Worm (Caenorhabditis elegans) whole organism, L4 larva: ENCODE measurements around the gene W09G10.9.
"Not testable (repeated sequence)": the region's sequence is repeated elsewhere in the genome, so short reads cannot be mapped to it uniquely, and the experiment has no call there.

Experiments
- D1046.2 ChIP-seq: fragments of 200-800 bp; sonication (Bioruptor generic); IDR thresholded peaks from 2 replicates; pipeline ENCODE4 v1.3.6; 2022; ENCODE audit warnings: missing genetic modification characterization, missing compliant biosample characterization
- F26F4.8 ChIP-seq: fragments of 200-800 bp; sonication (Bioruptor generic); conservative IDR thresholded peaks from 2 replicates; pipeline ENCODE4 v1.3.6; 2022; ENCODE audit warnings: missing genetic modification characterization, missing compliant biosample characterization
- Y48G9A.11 ChIP-seq: fragments of 200-800 bp; sonication (Bioruptor generic); IDR thresholded peaks from 2 replicates; pipeline ENCODE4 v1.3.6; 2022; ENCODE audit warnings: missing genetic modification reagents, missing genetic modification characterization, missing compliant biosample characterization
- ZK337.2 ChIP-seq: fragments of 200-800 bp; sonication (Bioruptor generic); IDR thresholded peaks from 2 replicates; pipeline ENCODE4 v1.3.6; 2022; ENCODE audit warnings: missing genetic modification reagents, missing genetic modification characterization, missing compliant biosample characterization
- aha-1 ChIP-seq: fragments of 150-350 bp; peaks from one replicate; lab custom pipeline; 2014; ENCODE audit warnings: missing biosample characterization, missing genetic modification characterization
- arid-1 ChIP-seq: fragments of 200-800 bp; sonication (Bioruptor generic); conservative IDR thresholded peaks from 2 replicates; pipeline ENCODE4 v1.3.6; 2022; ENCODE audit warnings: missing genetic modification reagents, missing genetic modification characterization, missing compliant biosample characterization
- ceh-20 ChIP-seq: fragments of 200-800 bp; sonication (Bioruptor generic); IDR thresholded peaks from 2 replicates; pipeline ENCODE4 v1.3.6; 2022; ENCODE audit warnings: missing genetic modification reagents, missing genetic modification characterization, missing compliant biosample characterization
- ces-1 ChIP-seq: fragments of 150-350 bp; sonication (generic microtip); optimal IDR thresholded peaks from 4 replicates; lab custom pipeline; 2014; ENCODE audit warnings: missing biosample characterization, missing genetic modification reagents, missing genetic modification characterization
- daf-8 ChIP-seq: fragments of 200-800 bp; sonication (Bioruptor generic); IDR thresholded peaks from 2 replicates; pipeline ENCODE4 v1.3.6; 2022; ENCODE audit warnings: missing genetic modification characterization, missing compliant biosample characterization
- dmd-6 ChIP-seq: fragments of 200-800 bp; sonication (Bioruptor generic); IDR thresholded peaks from 2 replicates; pipeline ENCODE4 v1.3.6; 2022; ENCODE audit warnings: missing genetic modification reagents, missing genetic modification characterization, missing compliant biosample characterization
- dmd-9 ChIP-seq: fragments of 200-800 bp; sonication (Bioruptor generic); IDR thresholded peaks from 2 replicates; pipeline ENCODE4 v1.3.6; 2022; ENCODE audit warnings: missing genetic modification reagents, missing genetic modification characterization, missing compliant biosample characterization
- dpl-1 ChIP-seq: fragments of 150-350 bp; optimal IDR thresholded peaks from 2 replicates; lab custom pipeline; 2014; ENCODE audit warnings: missing biosample characterization, missing genetic modification reagents, missing genetic modification characterization
- fkh-10 ChIP-seq: fragments of 150-350 bp; optimal IDR thresholded peaks from 2 replicates; lab custom pipeline; 2014; ENCODE audit warnings: missing biosample characterization, missing genetic modification reagents, missing genetic modification characterization
- gei-8 ChIP-seq: fragments of 200-800 bp; sonication (Bioruptor generic); optimal IDR thresholded peaks from 2 replicates; lab custom pipeline; 2018; ENCODE audit warnings: mild to moderate bottlenecking, missing genetic modification characterization, missing compliant biosample characterization
- hif-1 ChIP-seq, 2 experiments: sonication (generic microtip); optimal IDR thresholded peaks; 2 replicates each; lab custom pipeline; 2016 to 2017; ENCODE audit warnings: missing compliant biosample characterization in 2 of 2, missing genetic modification characterization in 2 of 2, missing genetic modification reagents in 2 of 2, missing genotype in 2 of 2, mild to moderate bottlenecking in 1 of 2
- jun-1 ChIP-seq: fragments of 150-350 bp; optimal IDR thresholded peaks from 2 replicates; lab custom pipeline; 2014; ENCODE audit warnings: missing biosample characterization, missing genetic modification reagents, missing genetic modification characterization
- lin-38 ChIP-seq: fragments of 200-800 bp; sonication (Bioruptor generic); IDR thresholded peaks from 2 replicates; pipeline ENCODE4 v1.3.6; 2022; ENCODE audit warnings: missing genetic modification reagents, missing genetic modification characterization, missing compliant biosample characterization
- madf-9 ChIP-seq: fragments of 200-800 bp; sonication (Bioruptor generic); conservative IDR thresholded peaks from 2 replicates; pipeline ENCODE4 v1.3.6; 2022; ENCODE audit warnings: missing genetic modification reagents, missing genetic modification characterization, missing compliant biosample characterization
- mes-2 ChIP-seq: sonication (generic microtip); optimal IDR thresholded peaks from 2 replicates; lab custom pipeline; 2016; ENCODE audit warnings: missing genotype, mild to moderate bottlenecking, missing genetic modification characterization, missing compliant biosample characterization; ENCODE audit not compliant: poor library complexity, severe bottlenecking
- mxl-2 ChIP-seq: fragments of 200-800 bp; sonication (Bioruptor generic); conservative IDR thresholded peaks from 2 replicates; pipeline ENCODE4 v1.3.6; 2022; ENCODE audit warnings: missing genetic modification reagents, missing genetic modification characterization, missing compliant biosample characterization
- nhr-102 ChIP-seq: sonication (generic microtip); optimal IDR thresholded peaks from 2 replicates; lab custom pipeline; 2016; ENCODE audit warnings: mild to moderate bottlenecking, missing genetic modification characterization, moderate library complexity, missing compliant biosample characterization
- nhr-11 ChIP-seq: fragments of 150-350 bp; optimal IDR thresholded peaks from 2 replicates; lab custom pipeline; 2014; ENCODE audit warnings: missing biosample characterization, missing genetic modification characterization
- nhr-28 ChIP-seq: fragments of 150-350 bp; optimal IDR thresholded peaks from 2 replicates; lab custom pipeline; 2014; ENCODE audit warnings: missing biosample characterization, missing genetic modification characterization
- nhr-76 ChIP-seq: fragments of 150-350 bp; optimal IDR thresholded peaks from 2 replicates; lab custom pipeline; 2014; ENCODE audit warnings: missing biosample characterization, missing genetic modification characterization
- php-3 ChIP-seq: fragments of 200-800 bp; sonication (Bioruptor generic); IDR thresholded peaks from 2 replicates; pipeline ENCODE4 v1.3.6; 2022; ENCODE audit warnings: missing genetic modification reagents, missing genetic modification characterization, missing compliant biosample characterization
- rbr-2 ChIP-seq: sonication (generic microtip); optimal IDR thresholded peaks from 2 replicates; lab custom pipeline; 2016; ENCODE audit warnings: missing genotype, missing genetic modification characterization, missing compliant biosample characterization
- set-16 ChIP-seq: fragments of 200-800 bp; sonication (Bioruptor generic); IDR thresholded peaks from 2 replicates; pipeline ENCODE4 v1.3.6; 2022; ENCODE audit warnings: missing genetic modification reagents, missing genetic modification characterization, missing compliant biosample characterization
- snpc-1.2 ChIP-seq: fragments of 200-800 bp; sonication (Bioruptor generic); IDR thresholded peaks from 2 replicates; pipeline ENCODE4 v1.3.6; 2022; ENCODE audit warnings: missing genetic modification reagents, missing genetic modification characterization, missing compliant biosample characterization
- tag-97 ChIP-seq: fragments of 200-800 bp; sonication (Bioruptor generic); IDR thresholded peaks from 2 replicates; pipeline ENCODE4 v1.3.6; 2022; ENCODE audit warnings: missing genetic modification characterization, missing compliant biosample characterization
- unc-130 ChIP-seq: sonication (generic microtip); optimal IDR thresholded peaks from 2 replicates; lab custom pipeline; 2016; ENCODE audit warnings: missing genetic modification reagents, missing genetic modification characterization, missing compliant biosample characterization
- unc-62 ChIP-seq, 3 experiments: fragments of 150-350 bp in 1 of 3; sonication (generic microtip); optimal IDR thresholded peaks in 2 of 3; peaks in 1 of 3; 1 replicate in 1 of 3; 2 replicates in 2 of 3; lab custom pipeline; 2014 to 2017; ENCODE audit warnings: missing biosample characterization in 3 of 3, missing genetic modification characterization in 3 of 3, missing genetic modification reagents in 3 of 3, missing genotype in 1 of 3
- ztf-11 ChIP-seq: fragments of 150-350 bp; optimal IDR thresholded peaks from 2 replicates; lab custom pipeline; 2014; ENCODE audit warnings: missing biosample characterization, missing genetic modification characterization

The W09G10.9 gene

ce11 chrII:3477171-3477570 lies 44.4 kb upstream of the W09G10.9 start, which contains the start of gene fbxb-104:
fbxb-104 (minus strand) TSS chrII:3477271.
- no peak for TF ChIP-seq ceh-20 (GFP tag; lab: Robert Waterston, UW)
- no peak for TF ChIP-seq jun-1 (tag; lab: Kevin White, UChicago)
- TF ChIP-seq unc-62 (GFP tag; optimal IDR thresholded peaks at IDR 0.05 in 1 of 2; lab: Kevin White, UChicago) = peak in 1 of 2 experiments; percentile 9
- no peak for TF ChIP-seq unc-62 (tag; optimal IDR thresholded peaks at IDR 0.05; lab: Kevin White, UChicago)
- no peak for TF ChIP-seq nhr-76 (tag; lab: Kevin White, UChicago)
- TF ChIP-seq D1046.2 (GFP tag; lab: Robert Waterston, UW) = no peak
- no peak for TF ChIP-seq tag-97 (GFP tag; lab: Robert Waterston, UW)

- no peak for TF ChIP-seq F26F4.8 (GFP tag; lab: Robert Waterston, UW)
- TF ChIP-seq arid-1 = no peak
- no peak for TF ChIP-seq dmd-6 (GFP tag; lab: Robert Waterston, UW)
- TF ChIP-seq, all 104 proteins: peak for 0
Measured at ce11 chrII:3481584-3481983, 40.0 kb upstream of the W09G10.9 start, which contains the start of gene Y49F6B.8. Y49F6B.8 (minus strand) TSS chrII:3481684.

ce11 chrII:3482231-3482630 lies 39.4 kb upstream of the W09G10.9 start, which contains the start of gene smu-2:
smu-2 (plus strand) TSS chrII:3482408.
- TF ChIP-seq gei-8 (GFP tag; lab: Kevin White, UChicago) = no peak
- TF ChIP-seq unc-130 (GFP tag; lab: Kevin White, UChicago) = peak; percentile 89
- 0 out of 2 replicates have a peak, but pooled peaks have one; percentile 43 for TF ChIP-seq php-3 (GFP tag; lab: Robert Waterston, UW)
- peak; percentile 95 for TF ChIP-seq aha-1
- TF ChIP-seq snpc-1.2 = no peak
- peak; percentile 43 for TF ChIP-seq rbr-2 (tag; lab: Kevin White, UChicago)
- no peak for TF ChIP-seq mxl-2
- no peak for TF ChIP-seq daf-8 (GFP tag; lab: Robert Waterston, UW)
- TF ChIP-seq ces-1 (GFP tag; lab: Kevin White, UChicago) = peak; percentile 74
- peak; percentile 64 for TF ChIP-seq madf-9 (GFP tag; lab: Robert Waterston, UW)
- TF ChIP-seq fkh-10 = peak; percentile 28
- peak; percentile 31 for TF ChIP-seq dmd-6 (GFP tag; lab: Robert Waterston, UW)
- peak; percentile 54; the same call in 1 of the 2 replicates for TF ChIP-seq dmd-9 (GFP tag; lab: Robert Waterston, UW)
- peak; percentile 62 for TF ChIP-seq dpl-1 (GFP tag; lab: Kevin White, UChicago)
- peak; percentile 11 for TF ChIP-seq nhr-11 (tag; lab: Kevin White, UChicago)
- TF ChIP-seq mes-2 (tag; lab: Kevin White, UChicago) = peak; percentile 97
- TF ChIP-seq lin-38 = peak; percentile 97
- peak; percentile 71 for TF ChIP-seq nhr-28 (tag; lab: Kevin White, UChicago)
- peak; percentile 74; the same call in 1 of the 2 replicates for TF ChIP-seq ZK337.2
- TF ChIP-seq hif-1 (tag; optimal IDR thresholded peaks at IDR 0.05; lab: Kevin White, UChicago) = peak in 1 of 2 experiments; percentile 81

DNA sequence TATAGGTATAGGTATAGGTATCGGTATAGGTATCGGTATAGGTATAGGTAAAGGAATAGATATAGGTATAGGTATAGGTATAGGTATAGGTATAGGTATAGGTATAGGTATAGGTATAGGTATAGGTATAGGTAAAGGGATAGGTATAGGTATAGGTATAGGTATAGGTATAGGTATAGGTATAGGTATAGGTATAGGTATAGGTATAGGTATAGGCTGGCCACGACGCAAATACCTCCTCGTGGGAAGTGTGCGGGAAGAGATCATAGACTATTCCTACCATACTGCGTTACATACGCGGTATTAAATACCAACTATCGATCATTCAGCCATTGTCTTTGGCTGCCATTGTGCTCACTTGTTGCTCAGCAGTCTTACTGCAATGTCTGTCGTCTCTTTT lies 30.8 kb upstream of the W09G10.9 start, which contains the start of gene fbxb-112:
Gene fbxb-112, plus strand, starts transcription at position 301 of the 400 bp plus-strand sequence.
- not testable (repeated sequence) for TF ChIP-seq nhr-102 (tag; lab: Kevin White, UChicago); set-16 (GFP tag; lab: Robert Waterston, UW); mxl-2

DNA sequence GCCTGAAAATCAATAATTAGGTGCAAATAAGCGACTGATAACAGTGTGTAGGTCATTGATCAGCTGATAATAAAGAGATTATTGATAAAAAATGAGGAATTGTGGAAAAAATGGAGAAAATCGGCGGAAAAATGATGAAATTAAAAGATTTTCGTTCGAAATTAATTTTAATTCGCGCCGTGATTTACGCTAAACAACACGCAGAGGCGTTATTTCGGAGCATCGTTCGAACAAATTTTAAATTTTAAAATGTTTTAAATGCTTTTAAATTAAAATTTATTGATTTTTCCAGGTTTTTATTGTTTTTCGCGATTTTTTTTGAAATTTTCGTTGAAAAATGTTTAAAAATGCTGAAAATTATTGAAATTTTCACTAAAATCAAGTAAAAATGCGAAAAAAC lies 22.2 kb upstream of the W09G10.9 start, which contains the start of gene Y49F6B.9:
Gene Y49F6B.9, minus strand, starts transcription at position 2 of the 400 bp plus-strand sequence.
- peak; percentile 94 for TF ChIP-seq Y48G9A.11 (GFP tag; lab: Robert Waterston, UW)
- no peak for TF ChIP-seq ztf-11
- TF ChIP-seq aha-1 = peak; percentile 87
- no peak for TF ChIP-seq nhr-28 (tag; lab: Kevin White, UChicago)
